Worm (Caenorhabditis elegans) whole organism, early embryonic: ENCODE results near the gene txt-9.

ENCODE experiments used
- B0310.2 ChIP-seq: sonication (generic microtip); optimal IDR thresholded peaks from 2 replicates; lab custom pipeline; 2016; ENCODE audit warnings: mild to moderate bottlenecking, missing genetic modification characterization, missing compliant biosample characterization
- F13C5.2 ChIP-seq: sonication (generic microtip); optimal IDR thresholded peaks from 2 replicates; lab custom pipeline; 2017; ENCODE audit warnings: mild to moderate bottlenecking, missing genetic modification characterization, inconsistent platforms, missing compliant biosample characterization
- aly-1 ChIP-seq: sonication (generic microtip); optimal IDR thresholded peaks from 2 replicates; lab custom pipeline; 2016; ENCODE audit warnings: missing genetic modification characterization, missing compliant biosample characterization
- ama-1 ChIP-seq: fragments of 150-350 bp; optimal IDR thresholded peaks from 2 replicates; lab custom pipeline; 2014
- ceh-13 ChIP-seq: fragments of 200-800 bp; sonication (Bioruptor generic); optimal IDR thresholded peaks from 2 replicates; lab custom pipeline; 2018; ENCODE audit warnings: mild to moderate bottlenecking, missing genetic modification characterization, missing compliant biosample characterization
- ceh-36 ChIP-seq: sonication (generic microtip); optimal IDR thresholded peaks from 2 replicates; lab custom pipeline; 2016; ENCODE audit warnings: missing genetic modification characterization, inconsistent platforms, missing compliant biosample characterization
- ets-7 ChIP-seq: sonication (generic microtip); optimal IDR thresholded peaks from 2 replicates; lab custom pipeline; 2016; ENCODE audit warnings: missing genotype, missing genetic modification characterization, missing compliant biosample characterization
- flt-1 ChIP-seq: fragments of 200-800 bp; sonication (Bioruptor generic); IDR thresholded peaks from 2 replicates; pipeline ENCODE4 v1.3.6; 2022; ENCODE audit warnings: missing genetic modification characterization, missing compliant biosample characterization
- hmbx-1 ChIP-seq: sonication (generic microtip); optimal IDR thresholded peaks from 2 replicates; lab custom pipeline; 2016; ENCODE audit warnings: mild to moderate bottlenecking, missing genetic modification characterization, missing compliant biosample characterization
- hmg-4 ChIP-seq: fragments of 200-800 bp; sonication (Bioruptor generic); optimal IDR thresholded peaks from 2 replicates; lab custom pipeline; 2018; ENCODE audit warnings: mild to moderate bottlenecking, missing genetic modification characterization, missing compliant biosample characterization
- hnd-1 ChIP-seq: sonication (generic microtip); optimal IDR thresholded peaks from 2 replicates; lab custom pipeline; 2016; ENCODE audit warnings: missing genetic modification characterization, missing compliant biosample characterization
- pes-1 ChIP-seq: fragments of 200-800 bp; sonication (Bioruptor generic); IDR thresholded peaks from 2 replicates; pipeline ENCODE4 v1.3.6; 2022; ENCODE audit warnings: missing genetic modification reagents, missing genetic modification characterization, missing compliant biosample characterization
- scrt-1 ChIP-seq: fragments of 200-800 bp; sonication (Bioruptor generic); IDR thresholded peaks from 2 replicates; pipeline ENCODE4 v1.3.6; 2022; ENCODE audit warnings: missing genetic modification characterization, missing compliant biosample characterization
- sea-1 ChIP-seq: fragments of 200-800 bp; sonication (Bioruptor generic); conservative IDR thresholded peaks from 2 replicates; pipeline ENCODE4 v1.3.6; 2022; ENCODE audit warnings: missing genetic modification characterization, missing compliant biosample characterization
- tbx-11 ChIP-seq: fragments of 200-800 bp; sonication (Bioruptor generic); IDR thresholded peaks from 2 replicates; pipeline ENCODE4 v1.3.6; 2022; ENCODE audit warnings: missing genetic modification characterization, missing compliant biosample characterization
- tbx-37 ChIP-seq: fragments of 200-800 bp; sonication (Bioruptor generic); conservative IDR thresholded peaks from 2 replicates; pipeline ENCODE4 v1.3.6; 2022; ENCODE audit warnings: missing genetic modification reagents, missing genetic modification characterization, missing compliant biosample characterization
- tra-4 ChIP-seq: sonication (generic microtip); optimal IDR thresholded peaks from 2 replicates; lab custom pipeline; 2017; ENCODE audit warnings: missing genetic modification characterization, missing compliant biosample characterization

The txt-9 gene

DNA sequence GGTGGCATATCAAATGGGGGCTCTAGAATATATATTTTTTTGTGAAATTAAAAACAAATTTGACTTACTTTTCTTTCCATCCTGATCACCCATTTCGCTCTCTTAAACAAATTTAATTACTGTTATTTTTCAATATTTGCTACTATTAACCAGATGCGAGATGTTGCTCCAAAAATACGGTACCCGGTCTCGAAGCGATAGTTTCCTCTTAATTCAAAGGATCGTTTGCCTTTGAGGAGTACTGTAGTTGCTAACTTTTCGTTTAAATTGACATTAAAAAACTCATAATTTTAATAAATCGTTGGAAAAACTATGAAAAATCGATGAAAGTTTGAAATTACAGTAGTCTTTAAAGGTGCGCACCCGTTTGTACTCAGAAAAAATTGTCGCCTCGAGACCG is 2.2 kb upstream of the txt-9 start, which contains the start of gene C04G6.4:
Gene C04G6.4 (minus strand): TSS at position 101 of the 400 bp plus-strand sequence.
- TF ChIP-seq hmbx-1 (tag; lab: Kevin White, UChicago) (no peak), tra-4 (tag; lab: Kevin White, UChicago) (no peak)

DNA sequence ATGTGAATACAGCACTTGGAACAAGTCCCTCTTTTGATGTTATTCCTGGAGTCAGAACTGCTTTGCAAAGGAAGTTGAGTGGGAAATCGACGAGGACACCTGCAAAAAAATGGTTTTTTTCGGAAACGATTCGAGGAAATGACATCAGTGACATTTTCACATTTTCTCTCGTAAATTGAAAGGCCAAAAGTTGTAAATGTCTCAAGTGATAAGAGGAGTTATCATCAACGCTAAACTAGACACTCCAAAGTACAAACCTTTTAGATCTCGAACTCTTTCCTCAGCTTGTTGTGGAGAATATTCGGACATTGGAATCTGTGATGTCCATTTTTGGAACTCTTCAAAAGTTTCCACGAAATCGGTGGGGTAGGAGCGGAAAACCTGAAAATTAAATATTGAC is 1.4 kb upstream of the txt-9 start:
- TF ChIP-seq F13C5.2 (no peak), scrt-1 (GFP tag; lab: Robert Waterston, UW) (no peak), aly-1 (tag; lab: Kevin White, UChicago) (no peak), tra-4 (tag; lab: Kevin White, UChicago) (no peak), B0310.2 (no peak), ama-1 (lab: Kevin White, UChicago) (no peak), sea-1 (GFP tag; lab: Robert Waterston, UW) (no peak), tbx-11 (no peak), flt-1 (GFP tag; lab: Robert Waterston, UW) (no peak), tbx-37 (no peak), hnd-1 (no peak), ceh-13 (GFP tag; lab: Kevin White, UChicago) (no peak), hmg-4 (no peak)

DNA sequence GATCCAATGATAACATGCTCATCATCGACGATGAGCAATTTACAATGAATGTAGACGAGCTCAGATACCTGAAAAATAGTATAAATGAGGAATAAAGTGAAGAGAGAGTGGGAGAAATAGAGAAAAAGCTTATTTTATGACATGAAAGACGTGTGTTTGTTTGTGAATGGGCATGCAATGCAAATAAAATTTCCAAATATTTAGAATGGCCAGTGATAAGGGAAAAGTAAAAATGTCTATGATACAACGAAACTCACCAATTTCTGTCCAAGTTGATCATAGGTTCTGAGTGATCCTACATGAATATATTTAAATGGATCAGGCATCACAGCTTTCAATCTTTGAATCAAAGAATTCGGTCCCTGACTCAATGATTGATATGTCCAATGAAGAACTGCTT is 558 bp downstream of the txt-9 start:
- TF ChIP-seq F13C5.2: no peak
- no peak for TF ChIP-seq ceh-36 (tag; lab: Kevin White, UChicago)
- TF ChIP-seq ceh-13 (GFP tag; lab: Kevin White, UChicago): no peak
- TF ChIP-seq tra-4 (tag; lab: Kevin White, UChicago): no peak
- TF ChIP-seq B0310.2: no peak
- TF ChIP-seq aly-1 (tag; lab: Kevin White, UChicago): no peak
- no peak for TF ChIP-seq hnd-1
- no peak for TF ChIP-seq scrt-1 (GFP tag; lab: Robert Waterston, UW)
- no peak for TF ChIP-seq tbx-11
- no peak for TF ChIP-seq sea-1 (GFP tag; lab: Robert Waterston, UW)
- TF ChIP-seq ets-7 (tag; lab: Kevin White, UChicago): no peak
- no peak for TF ChIP-seq hmbx-1 (tag; lab: Kevin White, UChicago)
- TF ChIP-seq tbx-37: no peak
- no peak for TF ChIP-seq flt-1 (GFP tag; lab: Robert Waterston, UW)
- TF ChIP-seq ama-1 (lab: Kevin White, UChicago): no peak
- TF ChIP-seq pes-1 (GFP tag; lab: Robert Waterston, UW): no peak
- no peak for TF ChIP-seq hmg-4

DNA sequence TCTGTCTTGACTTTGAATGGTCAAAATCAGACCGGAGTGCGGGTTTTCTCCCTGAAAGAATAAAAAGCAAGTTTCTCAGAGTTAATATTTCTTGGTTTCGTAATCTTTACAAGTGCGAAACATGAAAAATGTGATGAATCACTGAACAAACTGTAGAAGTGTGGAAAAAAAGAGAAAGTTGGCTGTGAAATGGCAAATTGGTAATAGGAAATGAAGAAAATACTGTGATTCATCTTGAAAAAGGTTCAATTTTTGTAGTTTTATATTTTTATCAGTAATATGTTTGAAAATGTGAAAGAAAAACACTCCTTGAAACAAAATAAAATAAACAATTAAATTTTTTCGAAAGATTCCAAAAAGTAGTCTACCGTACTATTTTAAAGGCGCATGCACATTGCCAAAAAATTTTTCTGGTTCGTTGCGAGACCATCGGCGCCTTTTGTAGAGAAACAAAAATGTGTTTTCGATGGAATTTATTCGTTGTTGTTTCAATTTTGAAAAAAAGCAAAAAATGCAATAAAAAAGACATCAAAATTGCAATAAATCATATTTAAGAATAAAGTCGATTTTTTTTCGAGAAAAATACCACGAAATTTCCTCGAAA is 6.2 kb downstream of the txt-9 start, which contains the start of gene pld-1:
Gene pld-1 (minus strand): TSS at position 51 of the 604 bp plus-strand sequence.
- TF ChIP-seq sea-1 (GFP tag; lab: Robert Waterston, UW) (no peak), hmg-4 (no peak), ets-7 (tag; lab: Kevin White, UChicago) (no peak), pes-1 (GFP tag; lab: Robert Waterston, UW) (no peak)

DNA sequence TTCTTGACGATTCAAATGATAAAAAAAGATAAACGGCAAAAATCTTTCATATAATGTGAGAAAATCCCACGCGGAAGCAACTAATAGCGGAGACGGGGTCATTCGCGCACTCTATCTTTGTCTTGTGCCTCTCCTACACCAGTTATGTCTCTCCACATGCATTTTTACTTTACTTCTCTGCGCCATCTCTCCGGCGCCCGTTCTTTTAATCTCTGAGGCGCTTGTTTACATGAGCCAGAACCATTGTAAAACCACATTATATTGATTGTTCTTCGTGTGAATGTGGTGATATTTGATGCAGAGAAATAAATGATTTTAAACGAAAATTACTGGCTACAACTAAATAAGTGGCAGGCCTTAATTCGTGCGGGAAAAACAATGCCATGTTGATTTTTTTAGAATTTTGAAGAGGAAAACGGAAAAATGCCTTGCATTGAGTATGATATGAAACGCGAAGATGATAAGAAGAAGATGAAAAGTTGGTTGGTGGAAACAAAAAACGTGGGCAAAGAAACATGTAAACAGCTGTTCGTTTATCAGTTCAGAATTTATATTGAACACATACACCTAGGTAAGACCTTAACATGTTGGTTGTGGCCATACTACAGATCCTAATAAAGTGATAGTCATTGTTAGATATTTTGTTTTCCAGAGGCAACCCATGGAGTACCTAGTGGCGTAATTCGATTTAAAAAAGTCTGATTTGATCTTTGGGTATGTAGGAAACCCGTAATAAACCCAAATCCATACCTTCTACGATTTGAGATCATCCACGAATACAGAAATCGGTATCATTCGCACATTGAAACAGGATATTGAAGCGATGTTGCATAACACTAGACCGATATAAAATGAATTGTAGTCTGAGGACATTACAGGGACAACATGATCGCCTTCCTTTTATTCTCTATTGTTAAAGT is 7.0 kb downstream of the txt-9 start, which contains the start of gene C04G6.2:
Gene C04G6.2 (plus strand): TSS at position 870 of the 920 bp plus-strand sequence.
- TF ChIP-seq tbx-37: no peak
- TF ChIP-seq B0310.2: no peak
- no peak for TF ChIP-seq F13C5.2
- no peak for TF ChIP-seq ceh-36 (tag; lab: Kevin White, UChicago)
- no peak for TF ChIP-seq hmbx-1 (tag; lab: Kevin White, UChicago)

DNA sequence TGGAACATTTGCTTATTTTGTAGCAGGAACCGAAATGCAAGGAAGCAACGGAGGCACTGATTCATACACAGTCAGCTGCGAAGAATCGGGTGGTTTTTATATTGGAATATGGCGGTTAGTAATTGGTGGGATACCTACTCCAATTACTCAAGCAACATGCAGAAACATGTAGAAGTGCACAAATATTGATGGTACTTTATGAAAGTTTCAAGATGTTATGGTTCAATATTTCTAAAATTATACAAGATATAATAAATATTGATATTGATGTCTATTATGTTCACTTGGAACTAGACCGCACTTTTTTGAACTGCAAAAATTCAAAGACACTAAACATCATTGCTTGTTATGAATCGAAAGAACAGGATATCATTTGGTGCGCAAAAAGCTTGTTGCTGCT is 8.4 kb downstream of the txt-9 start, which contains the start of gene C04G6.13:
Gene C04G6.13 (plus strand): TSS at position 301 of the 400 bp plus-strand sequence.
- no peak for TF ChIP-seq F13C5.2
- TF ChIP-seq ceh-36 (tag; lab: Kevin White, UChicago): no peak

DNA sequence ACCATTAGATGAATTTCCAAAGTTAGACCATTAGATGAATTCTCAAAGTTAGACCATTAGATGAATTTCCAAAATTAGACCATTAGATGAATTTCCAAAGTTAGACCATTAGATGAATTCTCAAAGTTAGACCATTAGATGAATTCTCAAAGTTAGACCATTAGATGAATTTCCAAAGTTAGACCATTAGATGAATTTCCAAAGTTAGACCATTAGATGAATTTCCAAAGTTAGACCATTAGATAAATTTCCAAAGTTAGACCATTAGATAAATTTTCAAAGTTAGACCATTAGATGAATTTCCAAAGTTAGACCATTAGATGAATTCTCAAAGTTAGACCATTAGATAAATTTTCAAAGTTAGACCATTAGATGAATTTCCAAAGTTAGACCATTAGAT is 11.9 kb downstream of the txt-9 start:
- TF ChIP-seq tbx-37 (peak; percentile 90), tbx-11 (peak; percentile 99), sea-1 (GFP tag; lab: Robert Waterston, UW) (peak; percentile 89), scrt-1 (GFP tag; lab: Robert Waterston, UW) (peak; percentile 81)

DNA sequence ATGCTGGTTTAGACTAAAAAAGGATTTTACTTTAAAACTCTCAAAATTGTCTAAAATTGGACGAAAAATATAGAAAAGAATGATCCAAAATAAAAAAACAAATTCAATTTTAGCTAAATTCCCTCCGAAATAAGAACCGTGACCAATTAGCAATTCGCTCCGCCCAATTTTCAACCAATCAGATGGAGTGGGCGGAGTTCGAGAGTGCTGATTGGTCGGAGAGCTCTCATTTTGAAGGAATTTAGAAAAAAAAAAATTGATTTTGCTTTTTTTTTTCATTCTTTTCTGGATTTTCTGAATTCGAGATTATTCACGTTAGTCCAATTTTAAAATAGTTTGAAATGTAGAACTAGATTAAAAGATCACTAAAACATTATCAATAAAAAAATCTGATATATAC is 13.4 kb downstream of the txt-9 start:
- TF ChIP-seq ceh-36 (tag; lab: Kevin White, UChicago): no peak
- no peak for TF ChIP-seq tbx-11
- no peak for TF ChIP-seq ets-7 (tag; lab: Kevin White, UChicago)
- TF ChIP-seq tbx-37: no peak
- TF ChIP-seq pes-1 (GFP tag; lab: Robert Waterston, UW): no peak
- TF ChIP-seq B0310.2: no peak
- TF ChIP-seq scrt-1 (GFP tag; lab: Robert Waterston, UW): no peak
- no peak for TF ChIP-seq hmbx-1 (tag; lab: Kevin White, UChicago)
- no peak for TF ChIP-seq ceh-13 (GFP tag; lab: Kevin White, UChicago)
